Worm (Caenorhabditis elegans) whole organism, mixed stage, embryonic: ENCODE results near the gene zyg-11.

Experiments
- elt-3 ChIP-seq: fragments of 150-350 bp; optimal IDR thresholded peaks from 2 replicates; lab custom pipeline; 2014; ENCODE audit warnings: missing biosample characterization, missing genetic modification characterization
- pha-4 ChIP-seq: fragments of 150-350 bp; optimal IDR thresholded peaks from 2 replicates; lab custom pipeline; 2018; ENCODE audit warnings: missing biosample characterization, missing genetic modification reagents, missing genetic modification characterization
- unc-39 ChIP-seq: fragments of 150-350 bp; optimal IDR thresholded peaks from 2 replicates; lab custom pipeline; 2014; ENCODE audit warnings: missing biosample characterization, missing genetic modification characterization

DNA sequence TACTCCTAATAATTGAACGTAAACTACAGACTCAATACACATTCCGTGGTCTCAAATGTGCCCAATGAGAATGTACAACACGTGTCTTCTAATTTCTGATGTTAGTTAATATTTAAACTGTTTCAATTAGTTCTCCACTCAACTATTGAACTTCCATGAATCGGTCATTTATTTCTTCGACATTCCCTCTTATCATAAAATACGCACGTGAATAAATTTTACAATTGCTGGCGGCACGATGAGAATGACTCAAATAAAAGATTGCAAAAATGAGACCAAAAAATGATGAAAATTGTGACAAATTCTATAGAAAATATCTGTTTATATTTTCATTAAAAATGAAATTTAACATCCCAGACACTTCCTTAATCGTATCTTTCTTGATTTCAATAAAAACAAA, 12.7 kb upstream of the zyg-11 start:
- no peak for TF ChIP-seq unc-39 (tag; lab: Kevin White, UChicago)
- no peak for TF ChIP-seq pha-4 (tag; lab: Kevin White, UChicago)
- no peak for TF ChIP-seq elt-3
